Worm (Caenorhabditis elegans) whole organism, early embryonic: ENCODE measurements around the gene C50D2.6.

Experiments used
- aly-1 ChIP-seq: sonication (generic microtip); optimal IDR thresholded peaks from 2 replicates; lab custom pipeline; 2016; ENCODE audit warnings: missing genetic modification characterization, missing compliant biosample characterization
- tbx-11 ChIP-seq: fragments of 200-800 bp; sonication (Bioruptor generic); IDR thresholded peaks from 2 replicates; pipeline ENCODE4 v1.3.6; 2022; ENCODE audit warnings: missing genetic modification characterization, missing compliant biosample characterization
- tra-4 ChIP-seq: sonication (generic microtip); optimal IDR thresholded peaks from 2 replicates; lab custom pipeline; 2017; ENCODE audit warnings: missing genetic modification characterization, missing compliant biosample characterization

- TF ChIP-seq tbx-11 (no peak), tra-4 (tag; lab: Kevin White, UChicago) (no peak), aly-1 (tag; lab: Kevin White, UChicago) (no peak)
These were observed 16.6 kb upstream of the C50D2.6 start for ce11 chrII:67663-68062.
